Worm (Caenorhabditis elegans): ENCODE measurements around the gene Y62H9A.14.

Gene Y62H9A.14

DNA sequence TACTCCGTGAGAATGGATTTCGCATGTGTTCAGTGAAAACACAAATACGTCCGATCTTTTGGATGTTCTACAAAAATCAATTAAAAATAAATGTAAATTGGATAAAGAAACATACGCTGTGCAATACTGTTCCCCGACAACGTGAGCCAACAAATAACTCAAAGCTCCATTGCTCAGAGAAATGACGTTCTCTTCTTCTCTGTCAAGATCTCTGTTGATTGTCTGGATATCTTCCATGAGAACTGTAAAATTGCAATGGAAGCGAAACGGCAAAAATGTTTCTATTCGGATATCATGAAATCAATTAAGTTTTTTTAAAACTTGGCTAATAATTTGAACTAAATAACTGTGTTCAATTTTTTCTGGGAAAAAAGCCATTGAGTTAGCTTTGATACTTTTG lies 24.3 kb upstream of the Y62H9A.14 start:
- TF ChIP-seq ama-1 (optimal IDR thresholded peaks at IDR 0.05) (no peak), tra-4 (tag; optimal IDR thresholded peaks at IDR 0.05) (no peak), ceh-13 (GFP tag; optimal IDR thresholded peaks at IDR 0.05) (no peak), hmg-4 (GFP tag; optimal IDR thresholded peaks at IDR 0.05) (no peak), ets-7 (tag; optimal IDR thresholded peaks at IDR 0.05) (no peak), aly-1 (tag; optimal IDR thresholded peaks at IDR 0.05) (no peak), pes-1 (GFP tag; IDR thresholded peaks at IDR 0.05) (no peak), hmbx-1 (tag; optimal IDR thresholded peaks at IDR 0.05) (no peak), sea-1 (GFP tag; conservative IDR thresholded peaks at IDR 0.05) (no peak), hnd-1 (tag; optimal IDR thresholded peaks at IDR 0.05) (no peak), scrt-1 (GFP tag; IDR thresholded peaks at IDR 0.05) (no peak)

ce11 chrX:11898040-11898439 lies 23.0 kb upstream of the Y62H9A.14 start, which contains the start of gene Y62H9A.9:
Gene Y62H9A.9 (minus strand): TSS chrX:11898140.
- TF ChIP-seq ceh-36 (tag; optimal IDR thresholded peaks at IDR 0.05) (no peak), hmg-4 (GFP tag; optimal IDR thresholded peaks at IDR 0.05) (no peak), tbx-11 (GFP tag; IDR thresholded peaks at IDR 0.05) (no peak), hnd-1 (tag; optimal IDR thresholded peaks at IDR 0.05) (no peak), tra-4 (tag; optimal IDR thresholded peaks at IDR 0.05) (no peak), ceh-13 (GFP tag; optimal IDR thresholded peaks at IDR 0.05) (no peak), B0310.2 (tag; optimal IDR thresholded peaks at IDR 0.05) (no peak), sea-1 (GFP tag; conservative IDR thresholded peaks at IDR 0.05) (no peak), aly-1 (tag; optimal IDR thresholded peaks at IDR 0.05) (no peak), flt-1 (GFP tag; IDR thresholded peaks at IDR 0.05) (no peak), tbx-37 (GFP tag; conservative IDR thresholded peaks at IDR 0.05) (no peak), ets-7 (tag; optimal IDR thresholded peaks at IDR 0.05) (no peak), hmbx-1 (tag; optimal IDR thresholded peaks at IDR 0.05) (no peak), F13C5.2 (tag; optimal IDR thresholded peaks at IDR 0.05) (no peak), scrt-1 (GFP tag; IDR thresholded peaks at IDR 0.05) (no peak), ama-1 (optimal IDR thresholded peaks at IDR 0.05) (no peak), pes-1 (GFP tag; IDR thresholded peaks at IDR 0.05) (no peak)

- no peak for TF ChIP-seq ceh-36 (tag; optimal IDR thresholded peaks at IDR 0.05)
- no peak for TF ChIP-seq ama-1 (optimal IDR thresholded peaks at IDR 0.05)
- no peak for TF ChIP-seq pes-1 (GFP tag; IDR thresholded peaks at IDR 0.05)
- TF ChIP-seq aly-1 (tag; optimal IDR thresholded peaks at IDR 0.05): no peak
- TF ChIP-seq hnd-1 (tag; optimal IDR thresholded peaks at IDR 0.05): no peak
- no peak for TF ChIP-seq scrt-1 (GFP tag; IDR thresholded peaks at IDR 0.05)
- no peak for TF ChIP-seq hmbx-1 (tag; optimal IDR thresholded peaks at IDR 0.05)
- TF ChIP-seq ceh-13 (GFP tag; optimal IDR thresholded peaks at IDR 0.05): no peak
Measured at ce11 chrX:11899031-11899430, 22.0 kb upstream of the Y62H9A.14 start.

DNA sequence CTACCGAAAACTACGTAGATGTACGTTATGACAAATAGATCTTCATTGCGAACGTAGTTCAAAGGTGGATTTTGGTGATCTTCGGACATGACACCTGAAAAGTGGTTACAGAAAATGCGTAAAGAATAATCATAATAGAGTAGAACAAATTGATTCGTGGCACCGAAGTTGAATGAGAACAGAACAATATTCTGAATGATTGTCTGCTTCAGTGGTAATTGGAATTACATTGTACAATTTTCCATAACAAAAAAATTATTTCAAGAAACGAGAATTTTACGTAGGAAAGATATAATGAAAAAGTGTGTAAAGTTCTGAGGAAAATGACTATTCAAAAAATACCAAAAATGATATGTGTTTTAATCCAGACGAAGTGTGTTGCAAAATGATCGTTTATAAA lies 18.4 kb upstream of the Y62H9A.14 start, which contains the start of gene Y62H9A.10:
Gene Y62H9A.10, minus strand, starts transcription at position 101 of the 400 bp plus-strand sequence.
- TF ChIP-seq tbx-37 (GFP tag; conservative IDR thresholded peaks at IDR 0.05) (no peak), ets-7 (tag; optimal IDR thresholded peaks at IDR 0.05) (no peak), ceh-13 (GFP tag; optimal IDR thresholded peaks at IDR 0.05) (no peak), sea-1 (GFP tag; conservative IDR thresholded peaks at IDR 0.05) (no peak)

ce11 chrX:11906626-11907025 lies 14.4 kb upstream of the Y62H9A.14 start:
- no peak for TF ChIP-seq scrt-1 (GFP tag; IDR thresholded peaks at IDR 0.05)
- no peak for TF ChIP-seq aly-1 (tag; optimal IDR thresholded peaks at IDR 0.05)
- TF ChIP-seq pes-1 (GFP tag; IDR thresholded peaks at IDR 0.05): no peak
- TF ChIP-seq ama-1 (optimal IDR thresholded peaks at IDR 0.05): no peak
- TF ChIP-seq tbx-11 (GFP tag; IDR thresholded peaks at IDR 0.05): no peak
- no peak for TF ChIP-seq sea-1 (GFP tag; conservative IDR thresholded peaks at IDR 0.05)
- no peak for TF ChIP-seq ceh-36 (tag; optimal IDR thresholded peaks at IDR 0.05)

ce11 chrX:11907263-11907662 lies 13.8 kb upstream of the Y62H9A.14 start, which contains the start of gene Y62H9A.11:
Gene Y62H9A.11 (minus strand): TSS chrX:11907363.
- TF ChIP-seq ceh-36 (tag; optimal IDR thresholded peaks at IDR 0.05): no peak
- TF ChIP-seq ets-7 (tag; optimal IDR thresholded peaks at IDR 0.05): no peak
- TF ChIP-seq scrt-1 (GFP tag; IDR thresholded peaks at IDR 0.05): no peak
- no peak for TF ChIP-seq ceh-13 (GFP tag; optimal IDR thresholded peaks at IDR 0.05)
- TF ChIP-seq F13C5.2 (tag; optimal IDR thresholded peaks at IDR 0.05): no peak
- no peak for TF ChIP-seq tbx-37 (GFP tag; conservative IDR thresholded peaks at IDR 0.05)
- no peak for TF ChIP-seq aly-1 (tag; optimal IDR thresholded peaks at IDR 0.05)
- no peak for TF ChIP-seq tra-4 (tag; optimal IDR thresholded peaks at IDR 0.05)

- TF ChIP-seq ets-7 (tag; optimal IDR thresholded peaks at IDR 0.05) (no peak), ama-1 (optimal IDR thresholded peaks at IDR 0.05) (no peak), F13C5.2 (tag; optimal IDR thresholded peaks at IDR 0.05) (no peak), ceh-36 (tag; optimal IDR thresholded peaks at IDR 0.05) (no peak), tra-4 (tag; optimal IDR thresholded peaks at IDR 0.05) (no peak), tbx-11 (GFP tag; IDR thresholded peaks at IDR 0.05) (no peak), flt-1 (GFP tag; IDR thresholded peaks at IDR 0.05) (no peak), B0310.2 (tag; optimal IDR thresholded peaks at IDR 0.05) (no peak), hmg-4 (GFP tag; optimal IDR thresholded peaks at IDR 0.05) (no peak), pes-1 (GFP tag; IDR thresholded peaks at IDR 0.05) (no peak), aly-1 (tag; optimal IDR thresholded peaks at IDR 0.05) (no peak), ceh-13 (GFP tag; optimal IDR thresholded peaks at IDR 0.05) (no peak), hmbx-1 (tag; optimal IDR thresholded peaks at IDR 0.05) (no peak)
Measured at ce11 chrX:11908226-11908625, 12.8 kb upstream of the Y62H9A.14 start.

ce11 chrX:11909168-11909567 lies 11.9 kb upstream of the Y62H9A.14 start:
- TF ChIP-seq tbx-37 (GFP tag; conservative IDR thresholded peaks at IDR 0.05) (no peak), pes-1 (GFP tag; IDR thresholded peaks at IDR 0.05) (no peak), hnd-1 (tag; optimal IDR thresholded peaks at IDR 0.05) (no peak), ets-7 (tag; optimal IDR thresholded peaks at IDR 0.05) (no peak), flt-1 (GFP tag; IDR thresholded peaks at IDR 0.05) (no peak), ceh-36 (tag; optimal IDR thresholded peaks at IDR 0.05) (no peak)
